Fruit fly (Drosophila melanogaster) whole organism, prepupa: Measurements from ENCODE around the gene RunxA.

ENCODE experiments used
- CG10631 ChIP-seq: fragments of 200-800 bp; sonication (Bioruptor generic); optimal IDR thresholded peaks from 2 replicates; lab custom pipeline; 2016; ENCODE audit warnings: missing biosample characterization, missing genetic modification characterization
- CG10669 ChIP-seq: fragments of 200-800 bp; sonication (Bioruptor generic); optimal IDR thresholded peaks from 3 replicates; lab custom pipeline; 2018; ENCODE audit warnings: missing biosample characterization, mild to moderate bottlenecking, missing genetic modification characterization, moderate library complexity
- CG11294 ChIP-seq: fragments of 200-800 bp; sonication (Bioruptor generic); IDR thresholded peaks from 2 replicates; pipeline ENCODE4 v1.3.6; 2022; ENCODE audit warnings: missing biosample characterization, missing genetic modification characterization
- CG11762 ChIP-seq: fragments of 200-800 bp; sonication (Bioruptor generic); optimal IDR thresholded peaks from 3 replicates; lab custom pipeline; 2016; ENCODE audit warnings: missing biosample characterization, missing genetic modification characterization; ENCODE audit not compliant: insufficient read depth
- CG11902 ChIP-seq: fragments of 200-800 bp; sonication (Bioruptor generic); optimal IDR thresholded peaks from 3 replicates; lab custom pipeline; 2016; ENCODE audit warnings: missing biosample characterization, missing genetic modification characterization
- CG15336 ChIP-seq: fragments of 200-800 bp; sonication (Bioruptor generic); IDR thresholded peaks from 2 replicates; pipeline ENCODE4 v1.3.6; 2022; ENCODE audit warnings: missing biosample characterization, missing genetic modification characterization
- CG1621 ChIP-seq: fragments of 200-800 bp; sonication (Bioruptor generic); optimal IDR thresholded peaks from 3 replicates; lab custom pipeline; 2018; ENCODE audit warnings: missing biosample characterization, mild to moderate bottlenecking, missing genetic modification characterization
- CG16779 ChIP-seq: fragments of 200-800 bp; sonication (Bioruptor generic); optimal IDR thresholded peaks from 3 replicates; lab custom pipeline; 2017; ENCODE audit warnings: missing biosample characterization, mild to moderate bottlenecking, missing genetic modification characterization
- CG3032 ChIP-seq: fragments of 200-800 bp; optimal IDR thresholded peaks from 2 replicates; lab custom pipeline; 2019; ENCODE audit warnings: missing biosample characterization, mild to moderate bottlenecking, missing genetic modification characterization, moderate library complexity
- CG31627 ChIP-seq: fragments of 200-800 bp; sonication (Bioruptor generic); optimal IDR thresholded peaks from 3 replicates; lab custom pipeline; 2016; ENCODE audit warnings: missing biosample characterization, missing genetic modification characterization
- CG32006 ChIP-seq: fragments of 200-800 bp; sonication (Bioruptor generic); optimal IDR thresholded peaks from 3 replicates; lab custom pipeline; 2017; ENCODE audit warnings: missing biosample characterization, mild to moderate bottlenecking, missing genetic modification characterization
- CG3919 ChIP-seq: fragments of 200-800 bp; sonication (Bioruptor generic); optimal IDR thresholded peaks from 3 replicates; lab custom pipeline; 2016; ENCODE audit warnings: missing biosample characterization, missing genetic modification characterization
- CG4318 ChIP-seq: fragments of 200-800 bp; sonication (Bioruptor generic); optimal IDR thresholded peaks from 3 replicates; lab custom pipeline; 2017; ENCODE audit warnings: missing biosample characterization, mild to moderate bottlenecking, missing genetic modification characterization
- CG6163 ChIP-seq: fragments of 200-800 bp; sonication (Bioruptor generic); IDR thresholded peaks from 3 replicates; pipeline ENCODE4 v1.3.6; 2022; ENCODE audit warnings: missing biosample characterization, missing genetic modification characterization
- CG6276 ChIP-seq: fragments of 200-800 bp; sonication (Bioruptor generic); optimal IDR thresholded peaks from 2 replicates; lab custom pipeline; 2017; ENCODE audit warnings: missing biosample characterization, mild to moderate bottlenecking, missing genetic modification characterization
- CG6854 ChIP-seq: fragments of 200-800 bp; sonication (Bioruptor generic); optimal IDR thresholded peaks from 2 replicates; lab custom pipeline; 2017; ENCODE audit warnings: missing biosample characterization, mild to moderate bottlenecking, missing genetic modification characterization
- CG8319 ChIP-seq: fragments of 200-800 bp; sonication (Bioruptor generic); optimal IDR thresholded peaks from 3 replicates; lab custom pipeline; 2016; ENCODE audit warnings: missing biosample characterization, missing genetic modification characterization
- CG8632 ChIP-seq: fragments of 200-800 bp; sonication (Bioruptor generic); optimal IDR thresholded peaks from 3 replicates; lab custom pipeline; 2016; ENCODE audit warnings: missing biosample characterization, missing genetic modification characterization
- CG9139 ChIP-seq: fragments of 200-800 bp; sonication (Bioruptor generic); optimal IDR thresholded peaks from 3 replicates; lab custom pipeline; 2017; ENCODE audit warnings: missing biosample characterization, mild to moderate bottlenecking, missing genetic modification characterization
- Eip93F ChIP-seq: fragments of 200-800 bp; sonication (Bioruptor generic); optimal IDR thresholded peaks from 2 replicates; lab custom pipeline; 2016; ENCODE audit warnings: missing biosample characterization, mild to moderate bottlenecking, missing genetic modification characterization
- Ets21C ChIP-seq: fragments of 200-800 bp; sonication (Bioruptor generic); optimal IDR thresholded peaks from 3 replicates; lab custom pipeline; 2016; ENCODE audit warnings: missing biosample characterization, missing genetic modification characterization
- Ets96B ChIP-seq: fragments of 200-800 bp; optimal IDR thresholded peaks from 2 replicates; lab custom pipeline; 2019; ENCODE audit warnings: missing biosample characterization, mild to moderate bottlenecking, missing genetic modification characterization, moderate library complexity
- Gug ChIP-seq: fragments of 200-800 bp; sonication (Bioruptor generic); IDR thresholded peaks from 2 replicates; pipeline ENCODE4 v1.3.6; 2022; ENCODE audit warnings: missing biosample characterization, missing genetic modification characterization
- Hr38 ChIP-seq: sonication (Bioruptor generic); optimal IDR thresholded peaks from 2 replicates; lab custom pipeline; 2016; ENCODE audit warnings: missing biosample characterization, missing genetic modification characterization
- Hr4 ChIP-seq: fragments of 200-800 bp; sonication (Bioruptor generic); optimal IDR thresholded peaks from 3 replicates; lab custom pipeline; 2016; ENCODE audit warnings: missing biosample characterization, missing genetic modification characterization
- Lpt ChIP-seq: fragments of 200-800 bp; sonication (Bioruptor generic); optimal IDR thresholded peaks from 3 replicates; lab custom pipeline; 2016; ENCODE audit warnings: missing biosample characterization, missing genetic modification characterization
- OdsH ChIP-seq: fragments of 200-800 bp; sonication (Bioruptor generic); optimal IDR thresholded peaks from 3 replicates; lab custom pipeline; 2016; ENCODE audit warnings: missing biosample characterization, missing genetic modification characterization
- Smox ChIP-seq: fragments of 200-800 bp; sonication (Bioruptor generic); optimal IDR thresholded peaks from 3 replicates; lab custom pipeline; 2016; ENCODE audit warnings: missing biosample characterization, missing genetic modification characterization
- Sox102F ChIP-seq: fragments of 200-800 bp; sonication (Bioruptor generic); optimal IDR thresholded peaks from 2 replicates; lab custom pipeline; 2016; ENCODE audit warnings: missing biosample characterization, mild to moderate bottlenecking, missing genetic modification characterization
- Sox14 ChIP-seq: fragments of 200-800 bp; sonication (Bioruptor generic); optimal IDR thresholded peaks from 3 replicates; lab custom pipeline; 2016; ENCODE audit warnings: missing biosample characterization, missing genetic modification characterization
- Sox15 ChIP-seq: fragments of 200-800 bp; sonication (Bioruptor generic); optimal IDR thresholded peaks from 3 replicates; lab custom pipeline; 2016; ENCODE audit warnings: missing biosample characterization, missing genetic modification characterization
- achi ChIP-seq: fragments of 200-800 bp; sonication (Bioruptor generic); optimal IDR thresholded peaks from 3 replicates; lab custom pipeline; 2016; ENCODE audit warnings: missing biosample characterization, missing genetic modification characterization
- acj6 ChIP-seq: fragments of 200-800 bp; sonication (Bioruptor generic); optimal IDR thresholded peaks from 3 replicates; lab custom pipeline; 2016; ENCODE audit warnings: missing biosample characterization, missing genetic modification characterization
- dac ChIP-seq: fragments of 200-800 bp; sonication (Bioruptor generic); optimal IDR thresholded peaks from 2 replicates; lab custom pipeline; 2017; ENCODE audit warnings: missing biosample characterization, mild to moderate bottlenecking, missing genetic modification characterization
- dsx ChIP-seq: fragments of 200-800 bp; optimal IDR thresholded peaks from 3 replicates; lab custom pipeline; 2019; ENCODE audit warnings: missing biosample characterization, mild to moderate bottlenecking, missing genetic modification characterization, moderate library complexity; ENCODE audit not compliant: poor library complexity, severe bottlenecking
- esn ChIP-seq: fragments of 200-800 bp; sonication (Bioruptor generic); optimal IDR thresholded peaks from 2 replicates; lab custom pipeline; 2016; ENCODE audit warnings: missing biosample characterization, mild to moderate bottlenecking, missing genetic modification characterization, moderate library complexity
- fd59A ChIP-seq: fragments of 200-800 bp; sonication (Bioruptor generic); optimal IDR thresholded peaks from 2 replicates; lab custom pipeline; 2017; ENCODE audit warnings: missing biosample characterization, mild to moderate bottlenecking, missing genetic modification characterization, missing genetic modification reagents
- fkh ChIP-seq: fragments of 200-800 bp; sonication (Bioruptor generic); optimal IDR thresholded peaks from 3 replicates; lab custom pipeline; 2017; ENCODE audit warnings: missing biosample characterization, mild to moderate bottlenecking, missing genetic modification characterization, moderate library complexity
- lz ChIP-seq: fragments of 200-800 bp; sonication (Bioruptor generic); optimal IDR thresholded peaks from 3 replicates; lab custom pipeline; 2016; ENCODE audit warnings: missing biosample characterization, missing genetic modification characterization
- net ChIP-seq: fragments of 200-800 bp; sonication (Bioruptor generic); optimal IDR thresholded peaks from 3 replicates; lab custom pipeline; 2016; ENCODE audit warnings: missing biosample characterization, missing genetic modification characterization
- pdm3 ChIP-seq: fragments of 200-800 bp; sonication (Bioruptor generic); optimal IDR thresholded peaks from 3 replicates; lab custom pipeline; 2016; ENCODE audit warnings: missing biosample characterization, missing genetic modification characterization
- salr ChIP-seq, 2 experiments: fragments of 200-800 bp; sonication (Bioruptor generic); optimal IDR thresholded peaks; 3 replicates each; lab custom pipeline; 2016 to 2018; ENCODE audit warnings: missing biosample characterization in 2 of 2, missing genetic modification characterization in 2 of 2, mild to moderate bottlenecking in 1 of 2
- spab ChIP-seq: fragments of 200-800 bp; sonication (Bioruptor generic); optimal IDR thresholded peaks from 2 replicates; lab custom pipeline; 2017; ENCODE audit warnings: missing biosample characterization, mild to moderate bottlenecking, missing genetic modification characterization, missing genetic modification reagents
- svp ChIP-seq: fragments of 200-800 bp; sonication (Bioruptor generic); peaks from one replicate; lab custom pipeline; 2016; ENCODE audit warnings: missing biosample characterization, missing genetic modification characterization
- topi ChIP-seq: fragments of 200-800 bp; sonication (Bioruptor generic); optimal IDR thresholded peaks from 3 replicates; lab custom pipeline; 2016; ENCODE audit warnings: missing biosample characterization, missing genetic modification characterization
- vri ChIP-seq: fragments of 200-800 bp; sonication (Bioruptor generic); optimal IDR thresholded peaks from 3 replicates; lab custom pipeline; 2016; ENCODE audit warnings: missing biosample characterization, mild to moderate bottlenecking, missing genetic modification characterization

RunxA gene

dm6 chrX:20656535-20657350, 33.2 kb upstream of the RunxA start, which contains the start of gene Cyp6v1 (continued):
- peak; percentile 33; the same call in 1 of the 2 replicates for TF ChIP-seq Gug (GFP tag; lab: Robert Waterston, UW)
- peak; percentile 73 for TF ChIP-seq Ets21C (GFP tag; lab: Kevin White, UChicago)
- peak; percentile 65 for TF ChIP-seq Hr4
- peak; percentile 76 for TF ChIP-seq achi (GFP tag; lab: Kevin White, UChicago)
- peak; percentile 75 for TF ChIP-seq CG11762 (GFP tag; lab: Kevin White, UChicago)
- TF ChIP-seq fkh (GFP tag; lab: Kevin White, UChicago), result peak; percentile 20
- no peak for TF ChIP-seq Hr38 (GFP tag; lab: Kevin White, UChicago)
- TF ChIP-seq pdm3 (GFP tag; lab: Kevin White, UChicago), result peak; percentile 81
- TF ChIP-seq CG11902 (GFP tag; lab: Kevin White, UChicago), result peak; percentile 63
- TF ChIP-seq fd59A, result peak; percentile 70
- peak; percentile 87 for TF ChIP-seq lz (GFP tag; lab: Kevin White, UChicago)
- TF ChIP-seq dac (GFP tag; lab: Kevin White, UChicago), result peak; percentile 77
- TF ChIP-seq CG4318, result peak; percentile 87
- no peak for TF ChIP-seq Eip93F
- peak; percentile 91 for TF ChIP-seq CG32006 (GFP tag; lab: Kevin White, UChicago)
- no peak for TF ChIP-seq CG1621
- peak; percentile 93 for TF ChIP-seq svp
- TF ChIP-seq salr (GFP tag; optimal IDR thresholded peaks at IDR 0.05; lab: Kevin White, UChicago), result peak; percentile 5 to 88
- peak; percentile 64 for TF ChIP-seq Sox102F
- peak; percentile 35 for TF ChIP-seq dsx (GFP tag; lab: Kevin White, UChicago)
- peak; percentile 78 for TF ChIP-seq CG10631

dm6 chrX:20654954-20655391, 31.4 kb upstream of the RunxA start:
- TF ChIP-seq CG31627 (GFP tag; lab: Kevin White, UChicago) (peak; percentile 76), CG9139 (no peak), Lpt (GFP tag; lab: Kevin White, UChicago) (no peak), CG15336 (GFP tag; lab: Robert Waterston, UW) (peak; percentile 43; the same call in 1 of the 2 replicates), CG11902 (GFP tag; lab: Kevin White, UChicago) (peak; percentile 71), CG11294 (0 out of 2 replicates have a peak, but pooled peaks have one; percentile 15), dsx (GFP tag; lab: Kevin White, UChicago) (no peak), CG16779 (tag; lab: Kevin White, UChicago) (no peak), CG6854 (GFP tag; lab: Kevin White, UChicago) (no peak), vri (GFP tag; lab: Kevin White, UChicago) (no peak), fkh (GFP tag; lab: Kevin White, UChicago) (peak; percentile 96), Sox14 (GFP tag; lab: Kevin White, UChicago) (peak; percentile 53), CG10669 (peak; percentile 20), CG6276 (GFP tag; lab: Kevin White, UChicago) (no peak), OdsH (GFP tag; lab: Kevin White, UChicago) (peak; percentile 53), CG3032 (no peak), topi (GFP tag; lab: Kevin White, UChicago) (peak; percentile 55), Smox (GFP tag; lab: Kevin White, UChicago) (peak; percentile 49), CG11762 (GFP tag; lab: Kevin White, UChicago) (peak; percentile 13), CG8319 (GFP tag; lab: Kevin White, UChicago) (peak; percentile 42), CG6163 (GFP tag; lab: Robert Waterston, UW) (peak; percentile 81), spab (GFP tag; lab: Kevin White, UChicago) (peak; percentile 4), net (GFP tag; lab: Kevin White, UChicago) (peak; percentile 41), esn (GFP tag; lab: Kevin White, UChicago) (peak; percentile 58), acj6 (GFP tag; lab: Kevin White, UChicago) (peak; percentile 48), Ets21C (GFP tag; lab: Kevin White, UChicago) (peak; percentile 53), Sox15 (GFP tag; lab: Kevin White, UChicago) (peak; percentile 66), Ets96B (tag; lab: Kevin White, UChicago) (peak; percentile 21), achi (GFP tag; lab: Kevin White, UChicago) (peak; percentile 54), Hr4 (peak; percentile 57), pdm3 (GFP tag; lab: Kevin White, UChicago) (peak; percentile 40), CG3919 (peak; percentile 60), Eip93F (no peak), fd59A (peak; percentile 15), CG8632 (GFP tag; lab: Kevin White, UChicago) (peak; percentile 40), CG4318 (peak; percentile 10), CG10631 (peak; percentile 54), salr (GFP tag; optimal IDR thresholded peaks at IDR 0.05; lab: Kevin White, UChicago) (no peak), svp (peak; percentile 84)
